Worm (Caenorhabditis elegans) whole organism, L1 larva: ENCODE measurements around the gene F52G3.8.
A peak's percentile ranks its signal among the peaks of the same experiment; 100 is the strongest.

Source experiments
- C04F5.9 ChIP-seq: sonication (generic microtip); optimal IDR thresholded peaks from 2 replicates; lab custom pipeline; 2016; ENCODE audit warnings: missing genetic modification characterization, missing compliant biosample characterization
- C16A3.4 ChIP-seq: fragments of 150-350 bp; optimal IDR thresholded peaks from 2 replicates; lab custom pipeline; 2014; ENCODE audit warnings: missing biosample characterization, missing genetic modification characterization
- F16B12.6 ChIP-seq: fragments of 150-350 bp; optimal IDR thresholded peaks from 2 replicates; lab custom pipeline; 2014; ENCODE audit warnings: missing biosample characterization, missing genetic modification characterization
- Y116A8C.19 ChIP-seq: sonication (generic microtip); optimal IDR thresholded peaks from 2 replicates; lab custom pipeline; 2016; ENCODE audit warnings: missing compliant biosample characterization, missing genetic modification characterization, borderline replicate concordance
- ama-1 ChIP-seq: fragments of 150-350 bp; optimal IDR thresholded peaks from 2 replicates; lab custom pipeline; 2014
- blmp-1 ChIP-seq: fragments of 150-350 bp; optimal IDR thresholded peaks from 2 replicates; lab custom pipeline; 2014; ENCODE audit warnings: missing biosample characterization, missing genetic modification characterization
- ceh-82 ChIP-seq, 3 experiments: fragments of 150-350 bp in 1 of 3; sonication (generic microtip) in 2 of 3; optimal IDR thresholded peaks; 2 replicates each; lab custom pipeline; 2014 to 2017; ENCODE audit warnings: missing biosample characterization in 3 of 3, missing genetic modification characterization in 3 of 3
- ceh-88 ChIP-seq: fragments of 200-800 bp; sonication (Bioruptor generic); IDR thresholded peaks from 2 replicates; pipeline ENCODE4 v1.3.6; 2022; ENCODE audit warnings: missing genetic modification characterization, missing compliant biosample characterization
- ceh-90 ChIP-seq: sonication (generic microtip); optimal IDR thresholded peaks from 2 replicates; lab custom pipeline; 2016; ENCODE audit warnings: missing genetic modification characterization, missing compliant biosample characterization
- ces-1 ChIP-seq: fragments of 150-350 bp; optimal IDR thresholded peaks from 2 replicates; lab custom pipeline; 2014; ENCODE audit warnings: missing biosample characterization, missing genetic modification reagents, missing genetic modification characterization
- dpl-1 ChIP-seq, 3 experiments: fragments of 150-350 bp in 2 of 3; sonication (generic microtip) in 1 of 3; optimal IDR thresholded peaks; 2 replicates each; lab custom pipeline; 2014 to 2017; ENCODE audit warnings: missing biosample characterization in 3 of 3, missing genetic modification characterization in 3 of 3, missing genetic modification reagents in 3 of 3
- efl-3 ChIP-seq: fragments of 200-800 bp; sonication (Bioruptor generic); optimal IDR thresholded peaks from 2 replicates; lab custom pipeline; 2018; ENCODE audit warnings: mild to moderate bottlenecking, missing genetic modification characterization, missing compliant biosample characterization
- egl-13 ChIP-seq: sonication (generic microtip); optimal IDR thresholded peaks from 2 replicates; lab custom pipeline; 2016; ENCODE audit warnings: missing genotype, missing genetic modification reagents, missing genetic modification characterization, missing compliant biosample characterization
- elt-2 ChIP-seq: sonication (generic microtip); optimal IDR thresholded peaks from 2 replicates; lab custom pipeline; 2016; ENCODE audit warnings: missing genetic modification characterization, mild to moderate bottlenecking, inconsistent platforms, missing compliant biosample characterization, missing genetic modification reagents
- fkh-10 ChIP-seq: sonication (generic microtip); optimal IDR thresholded peaks from 2 replicates; lab custom pipeline; 2017; ENCODE audit warnings: missing biosample characterization, missing genetic modification reagents, missing genetic modification characterization
- fkh-4 ChIP-seq: sonication (generic microtip); optimal IDR thresholded peaks from 2 replicates; lab custom pipeline; 2016; ENCODE audit warnings: missing compliant biosample characterization, missing genetic modification characterization, borderline replicate concordance
- hlh-17 ChIP-seq: fragments of 200-800 bp; sonication (Bioruptor generic); optimal IDR thresholded peaks from 2 replicates; lab custom pipeline; 2018; ENCODE audit warnings: missing genetic modification characterization, mild to moderate bottlenecking, missing compliant biosample characterization, moderate library complexity, borderline replicate concordance
- hlh-4 ChIP-seq: sonication (generic microtip); optimal IDR thresholded peaks from 2 replicates; lab custom pipeline; 2016; ENCODE audit warnings: mild to moderate bottlenecking, missing genetic modification characterization, missing compliant biosample characterization
- hpl-2 ChIP-seq: fragments of 150-350 bp; optimal IDR thresholded peaks from 2 replicates; lab custom pipeline; 2014; ENCODE audit warnings: missing biosample characterization, missing genetic modification reagents, missing genetic modification characterization
- jun-1 ChIP-seq: fragments of 150-350 bp; optimal IDR thresholded peaks from 2 replicates; lab custom pipeline; 2014; ENCODE audit warnings: missing biosample characterization, missing genetic modification reagents, missing genetic modification characterization
- lin-14 ChIP-seq: fragments of 200-800 bp; sonication (Bioruptor generic); optimal IDR thresholded peaks from 2 replicates; lab custom pipeline; 2018; ENCODE audit warnings: mild to moderate bottlenecking, missing genetic modification characterization, moderate library complexity, missing compliant biosample characterization
- lin-15B ChIP-seq: fragments of 150-350 bp; sonication (generic microtip); optimal IDR thresholded peaks from 3 replicates; lab custom pipeline; 2014; ENCODE audit warnings: missing biosample characterization, missing genetic modification characterization
- lir-3 ChIP-seq: sonication (generic microtip); optimal IDR thresholded peaks from 2 replicates; lab custom pipeline; 2016; ENCODE audit warnings: mild to moderate bottlenecking, missing genetic modification characterization, moderate library complexity, missing compliant biosample characterization; ENCODE audit not compliant: poor library complexity
- lsy-2 ChIP-seq, 2 experiments: fragments of 150-350 bp; optimal IDR thresholded peaks; 2 replicates each; lab custom pipeline; 2014; ENCODE audit warnings: missing biosample characterization in 2 of 2, missing genetic modification characterization in 2 of 2
- mdl-1 ChIP-seq, 2 experiments: fragments of 150-350 bp; optimal IDR thresholded peaks; 2 replicates each; lab custom pipeline; 2014 to 2017; ENCODE audit warnings: missing biosample characterization in 2 of 2, missing genetic modification characterization in 2 of 2, inconsistent platforms in 1 of 2
- nhr-11 ChIP-seq: fragments of 150-350 bp; optimal IDR thresholded peaks from 2 replicates; lab custom pipeline; 2014; ENCODE audit warnings: missing biosample characterization, missing genetic modification characterization
- nhr-19 ChIP-seq: fragments of 200-800 bp; sonication (Bioruptor generic); conservative IDR thresholded peaks from 2 replicates; pipeline ENCODE4 v1.3.6; 2022; ENCODE audit warnings: missing genetic modification characterization, missing compliant biosample characterization
- nhr-20 ChIP-seq: sonication (generic microtip); optimal IDR thresholded peaks from 2 replicates; lab custom pipeline; 2016; ENCODE audit warnings: mild to moderate bottlenecking, missing genetic modification characterization, missing compliant biosample characterization
- nhr-237 ChIP-seq: fragments of 150-350 bp; optimal IDR thresholded peaks from 2 replicates; lab custom pipeline; 2014; ENCODE audit warnings: missing biosample characterization, missing genetic modification characterization
- nhr-28 ChIP-seq: fragments of 150-350 bp; optimal IDR thresholded peaks from 2 replicates; lab custom pipeline; 2014; ENCODE audit warnings: missing biosample characterization, missing genetic modification characterization
- nhr-77 ChIP-seq: fragments of 150-350 bp; optimal IDR thresholded peaks from 2 replicates; lab custom pipeline; 2014; ENCODE audit warnings: missing biosample characterization, missing genetic modification characterization
- nhr-84 ChIP-seq: sonication (generic microtip); optimal IDR thresholded peaks from 2 replicates; lab custom pipeline; 2017; ENCODE audit warnings: missing biosample characterization, missing genetic modification characterization
- nhr-85 ChIP-seq: sonication (generic microtip); peaks from one replicate; lab custom pipeline; 2016; ENCODE audit warnings: missing genetic modification characterization, inconsistent platforms, missing compliant biosample characterization
- pag-3 ChIP-seq: sonication (generic microtip); optimal IDR thresholded peaks from 2 replicates; lab custom pipeline; 2017; ENCODE audit warnings: missing genetic modification characterization, mild to moderate bottlenecking, missing compliant biosample characterization, antibody characterized with exemption, borderline replicate concordance; ENCODE audit not compliant: insufficient read depth
- pax-3 ChIP-seq: fragments of 200-800 bp; sonication (Bioruptor generic); optimal IDR thresholded peaks from 2 replicates; lab custom pipeline; 2018; ENCODE audit warnings: mild to moderate bottlenecking, missing genetic modification characterization, moderate library complexity, missing compliant biosample characterization
- rnt-1 ChIP-seq: sonication (generic microtip); optimal IDR thresholded peaks from 2 replicates; lab custom pipeline; 2016; ENCODE audit warnings: mild to moderate bottlenecking, missing genetic modification characterization, moderate library complexity, missing compliant biosample characterization
- snu-23 ChIP-seq: sonication (generic microtip); optimal IDR thresholded peaks from 2 replicates; lab custom pipeline; 2016; ENCODE audit warnings: missing genetic modification characterization, missing compliant biosample characterization
- sox-4 ChIP-seq: sonication (generic microtip); optimal IDR thresholded peaks from 2 replicates; lab custom pipeline; 2016; ENCODE audit warnings: missing genetic modification characterization, missing compliant biosample characterization
- sup-37 ChIP-seq: fragments of 200-800 bp; sonication (Bioruptor generic); optimal IDR thresholded peaks from 2 replicates; lab custom pipeline; 2018; ENCODE audit warnings: mild to moderate bottlenecking, missing genetic modification characterization, missing compliant biosample characterization
- swsn-7 ChIP-seq: sonication (generic microtip); optimal IDR thresholded peaks from 2 replicates; lab custom pipeline; 2016; ENCODE audit warnings: missing genetic modification characterization, missing compliant biosample characterization
- tbx-2 ChIP-seq: sonication (generic microtip); optimal IDR thresholded peaks from 2 replicates; lab custom pipeline; 2016; ENCODE audit warnings: missing genetic modification characterization, missing compliant biosample characterization
- tlp-1 ChIP-seq: fragments of 150-350 bp; optimal IDR thresholded peaks from 2 replicates; lab custom pipeline; 2014; ENCODE audit warnings: missing biosample characterization, missing genetic modification characterization
- unc-130 ChIP-seq: fragments of 150-350 bp; optimal IDR thresholded peaks from 2 replicates; lab custom pipeline; 2017; ENCODE audit warnings: missing biosample characterization, missing genetic modification characterization, inconsistent platforms
- unc-30 ChIP-seq: sonication (generic microtip); optimal IDR thresholded peaks from 2 replicates; lab custom pipeline; 2017; ENCODE audit warnings: missing biosample characterization, missing genetic modification characterization
- unc-86 ChIP-seq: sonication (generic microtip); optimal IDR thresholded peaks from 2 replicates; lab custom pipeline; 2016; ENCODE audit warnings: missing genetic modification characterization, missing compliant biosample characterization
- vab-15 ChIP-seq: sonication (generic microtip); optimal IDR thresholded peaks from 2 replicates; lab custom pipeline; 2017; ENCODE audit warnings: missing genotype, mild to moderate bottlenecking, missing genetic modification characterization, missing compliant biosample characterization
- zag-1 ChIP-seq: fragments of 150-350 bp; optimal IDR thresholded peaks from 2 replicates; lab custom pipeline; 2014; ENCODE audit warnings: missing biosample characterization, missing genetic modification characterization
- ztf-11 ChIP-seq, 2 experiments: sonication (generic microtip); optimal IDR thresholded peaks; 2 replicates each; lab custom pipeline; 2016 to 2017; ENCODE audit warnings: missing genetic modification characterization in 2 of 2, missing biosample characterization in 1 of 2, missing compliant biosample characterization in 1 of 2
- ztf-4 ChIP-seq: fragments of 150-350 bp; optimal IDR thresholded peaks from 2 replicates; lab custom pipeline; 2014; ENCODE audit warnings: missing biosample characterization, missing genetic modification characterization

Gene F52G3.8

ce11 chrX:16994417-16994816, 41.7 kb upstream of the F52G3.8 start:
- TF ChIP-seq ztf-4 (tag; lab: Kevin White, UChicago), result no peak
- no peak for TF ChIP-seq lin-15B (tag; lab: Kevin White, UChicago)
- no peak for TF ChIP-seq hlh-17
- no peak for TF ChIP-seq hlh-4
- TF ChIP-seq pax-3 (tag; lab: Kevin White, UChicago), result no peak
- no peak for TF ChIP-seq unc-30 (tag; lab: Kevin White, UChicago)
- TF ChIP-seq tlp-1 (tag; lab: Kevin White, UChicago), result no peak
- no peak for TF ChIP-seq nhr-84 (tag; lab: Kevin White, UChicago)
- no peak for TF ChIP-seq rnt-1
- no peak for TF ChIP-seq fkh-4
- TF ChIP-seq nhr-20 (tag; lab: Kevin White, UChicago), result no peak
- no peak for TF ChIP-seq ceh-82 (tag; optimal IDR thresholded peaks at IDR 0.05; lab: Kevin White, UChicago)
- no peak for TF ChIP-seq F16B12.6
- TF ChIP-seq nhr-19 (GFP tag; lab: Robert Waterston, UW), result no peak
- no peak for TF ChIP-seq nhr-11 (tag; lab: Kevin White, UChicago)
- no peak for TF ChIP-seq dpl-1 (GFP tag; optimal IDR thresholded peaks at IDR 0.05; lab: Kevin White, UChicago)
- TF ChIP-seq egl-13, result no peak

- TF ChIP-seq F16B12.6 (no peak), C04F5.9 (no peak), sup-37 (GFP tag; lab: Kevin White, UChicago) (no peak), swsn-7 (tag; lab: Kevin White, UChicago) (no peak), pag-3 (tag; lab: Kevin White, UChicago) (no peak), ceh-90 (tag; lab: Kevin White, UChicago) (no peak), lin-14 (GFP tag; lab: Kevin White, UChicago) (peak; percentile 28), hpl-2 (GFP tag; lab: Kevin White, UChicago) (no peak), ceh-82 (tag; optimal IDR thresholded peaks at IDR 0.05; lab: Kevin White, UChicago) (no peak), blmp-1 (tag; lab: Kevin White, UChicago) (peak; percentile 92), pax-3 (tag; lab: Kevin White, UChicago) (no peak), zag-1 (tag; lab: Kevin White, UChicago) (no peak), nhr-237 (no peak), C16A3.4 (no peak), snu-23 (GFP tag; lab: Kevin White, UChicago) (peak; percentile 12), efl-3 (GFP tag; lab: Kevin White, UChicago) (no peak), ceh-88 (no peak), vab-15 (tag; lab: Kevin White, UChicago) (no peak), elt-2 (tag; lab: Kevin White, UChicago) (no peak), nhr-84 (tag; lab: Kevin White, UChicago) (no peak), nhr-85 (tag; lab: Kevin White, UChicago) (peak; percentile 67)
- TF ChIP-seq, all 84 proteins: peak for 4
These were observed 40.8 kb upstream of the F52G3.8 start for ce11 chrX:16993524-16993923.

DNA sequence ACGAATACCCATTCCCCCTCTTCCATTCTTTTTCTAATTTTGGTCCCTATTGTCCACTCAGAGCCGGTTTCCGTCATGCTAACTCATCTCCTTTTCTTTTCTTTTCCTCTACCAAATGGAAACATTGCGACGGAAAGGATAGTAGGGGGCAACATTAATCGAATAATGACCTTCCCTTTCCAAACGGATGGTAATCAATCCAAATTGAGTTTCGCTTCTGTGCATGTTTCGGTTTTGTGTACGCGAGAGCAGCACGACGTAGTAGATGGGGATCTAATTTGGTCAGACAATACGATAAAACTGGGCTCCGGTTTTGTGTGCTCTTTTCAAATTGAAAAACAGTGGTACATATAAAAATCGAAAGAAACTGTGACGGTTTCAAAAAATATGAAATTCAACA, 38.7 kb upstream of the F52G3.8 start:
- TF ChIP-seq elt-2 (tag; lab: Kevin White, UChicago), result no peak
- no peak for TF ChIP-seq nhr-20 (tag; lab: Kevin White, UChicago)
- TF ChIP-seq hlh-17, result no peak
- TF ChIP-seq nhr-77 (tag; lab: Kevin White, UChicago), result no peak
- no peak for TF ChIP-seq hpl-2 (GFP tag; lab: Kevin White, UChicago)
- no peak for TF ChIP-seq Y116A8C.19
- peak in 1 of 2 experiments; percentile 44 for TF ChIP-seq ztf-11 (tag; optimal IDR thresholded peaks at IDR 0.05; lab: Kevin White, UChicago)
- TF ChIP-seq ces-1 (GFP tag; lab: Kevin White, UChicago), result peak; percentile 78
- TF ChIP-seq unc-86 (tag; lab: Kevin White, UChicago), result no peak
- TF ChIP-seq lir-3 (tag; lab: Kevin White, UChicago), result no peak
- TF ChIP-seq ama-1 (lab: Kevin White, UChicago), result no peak
- peak in 1 of 3 experiments; percentile 6 for TF ChIP-seq ceh-82 (tag; optimal IDR thresholded peaks at IDR 0.05; lab: Kevin White, UChicago)
- TF ChIP-seq unc-130 (tag; lab: Kevin White, UChicago), result no peak
- TF ChIP-seq lsy-2 (tag; optimal IDR thresholded peaks at IDR 0.05; lab: Kevin White, UChicago), result peak in 1 of 2 experiments; percentile 11
- peak; percentile 71 for TF ChIP-seq tbx-2
- TF ChIP-seq fkh-10 (GFP tag; lab: Kevin White, UChicago), result no peak
- TF ChIP-seq mdl-1 (tag; optimal IDR thresholded peaks at IDR 0.05; lab: Kevin White, UChicago), result no peak
- TF ChIP-seq sox-4 (tag; lab: Kevin White, UChicago), result no peak
- TF ChIP-seq swsn-7 (tag; lab: Kevin White, UChicago), result no peak
- no peak for TF ChIP-seq C04F5.9
- no peak for TF ChIP-seq sup-37 (GFP tag; lab: Kevin White, UChicago)
- TF ChIP-seq nhr-28 (tag; lab: Kevin White, UChicago), result no peak
- TF ChIP-seq lin-15B (tag; lab: Kevin White, UChicago), result no peak
- no peak for TF ChIP-seq ceh-88
- TF ChIP-seq jun-1 (tag; lab: Kevin White, UChicago), result no peak
- TF ChIP-seq efl-3 (GFP tag; lab: Kevin White, UChicago), result no peak
